Worm (Caenorhabditis elegans): Measurements from ENCODE around the gene F13B12.6.

DNA sequence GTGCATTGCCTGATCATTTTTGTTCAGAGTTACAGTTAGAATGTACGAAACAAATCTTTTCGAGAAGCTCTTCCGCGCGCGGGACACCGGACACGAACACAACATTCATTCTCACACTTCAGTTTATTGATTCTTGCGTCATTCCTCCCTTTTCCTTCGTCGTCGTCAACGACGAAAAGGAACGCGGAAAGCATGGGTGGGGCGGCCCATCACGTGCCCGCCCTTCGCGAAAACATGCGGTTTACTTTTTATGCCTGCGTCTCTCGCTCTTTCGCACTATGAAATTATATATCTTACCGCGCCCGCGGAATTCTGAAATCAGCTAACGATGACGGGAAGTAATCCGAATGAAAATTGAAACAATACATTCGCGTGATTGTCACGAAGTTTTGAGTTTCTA is 37.1 kb downstream of the F13B12.6 start:
- no peak for TF ChIP-seq egl-44 (GFP tag; IDR thresholded peaks at IDR 0.05)
- no peak for TF ChIP-seq snpc-4 (GFP tag; optimal IDR thresholded peaks at IDR 0.05)
- peak in 1 of 4 experiments; percentile 20 for TF ChIP-seq snpc-4 (tag; optimal IDR thresholded peaks at IDR 0.05)
- TF ChIP-seq aptf-2 (GFP tag; conservative IDR thresholded peaks at IDR 0.05) = no peak
- TF ChIP-seq nfya-2 (GFP tag; IDR thresholded peaks at IDR 0.05) = no peak
- no peak for TF ChIP-seq ceh-27 (GFP tag; optimal IDR thresholded peaks at IDR 0.05)
- no peak for TF ChIP-seq D2030.7 (GFP tag; IDR thresholded peaks at IDR 0.05)
- no peak for TF ChIP-seq Y53F4B.3 (GFP tag; IDR thresholded peaks at IDR 0.05)
- peak; percentile 80 for TF ChIP-seq madf-6 (GFP tag; IDR thresholded peaks at IDR 0.05)
- peak; percentile 35; the same call in 1 of the 2 replicates for TF ChIP-seq lir-1 (GFP tag; conservative IDR thresholded peaks at IDR 0.05)
- TF ChIP-seq him-1 (tag; optimal IDR thresholded peaks at IDR 0.05) = no peak
- TF ChIP-seq F33H1.4 (GFP tag; IDR thresholded peaks at IDR 0.05) = peak; percentile 15; the same call in 1 of the 2 replicates
- no peak for TF ChIP-seq F10E7.11 (tag; optimal IDR thresholded peaks at IDR 0.05)

Data from whole organism, young adult.